Worm (Caenorhabditis elegans): ENCODE data around the gene F07E5.8.
A peak's percentile ranks its signal among the peaks of the same experiment; 100 is the strongest.

Gene F07E5.8

DNA sequence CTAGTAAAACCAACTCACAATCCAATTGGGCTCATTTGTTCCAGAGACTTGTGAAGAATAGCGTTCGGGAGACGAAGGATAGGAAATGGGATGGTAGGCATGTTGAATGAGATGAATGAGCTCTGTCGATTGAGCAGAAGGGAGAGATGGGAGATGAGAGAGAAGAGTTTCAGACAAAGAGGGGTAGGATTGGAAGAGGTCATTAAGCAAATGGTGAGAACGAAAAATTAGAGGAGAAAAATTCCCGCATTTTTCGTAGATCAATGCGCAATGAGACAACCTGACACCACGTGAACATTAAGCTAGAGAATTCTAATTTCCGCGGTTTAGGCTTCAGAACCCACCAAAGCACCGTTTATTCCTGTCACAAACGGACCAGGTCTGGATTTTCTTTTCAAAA, 11.4 kb downstream of the F07E5.8 start, which contains the start of gene F07E5.13:
TSS of gene F07E5.13 (minus strand) at position 101 of the 400 bp plus-strand sequence.
- TF ChIP-seq nhr-11 (tag; optimal IDR thresholded peaks at IDR 0.05) (no peak), mep-1 (tag; optimal IDR thresholded peaks at IDR 0.05) (no peak), lir-3 (tag; optimal IDR thresholded peaks at IDR 0.05) (no peak), ces-1 (GFP tag; optimal IDR thresholded peaks at IDR 0.05) (no peak), unc-39 (tag; optimal IDR thresholded peaks at IDR 0.05) (no peak), aly-2 (tag; optimal IDR thresholded peaks at IDR 0.05) (no peak), R02D3.7 (tag; optimal IDR thresholded peaks at IDR 0.05) (no peak), mdl-1 (tag; optimal IDR thresholded peaks at IDR 0.05) (no peak), sdz-12 (GFP tag; optimal IDR thresholded peaks at IDR 0.05) (no peak), hlh-30 (tag; optimal IDR thresholded peaks at IDR 0.05; ENCODE audit: insufficient read depth) (no peak), aha-1 (tag) (no peak), zip-2 (tag; optimal IDR thresholded peaks at IDR 0.05) (no peak), F37D6.2 (tag; optimal IDR thresholded peaks at IDR 0.05) (no peak), zag-1 (tag; optimal IDR thresholded peaks at IDR 0.05) (no peak), T20F7.1 (GFP tag; optimal IDR thresholded peaks at IDR 0.05) (no peak), pha-4 (GFP tag; IDR thresholded peaks at IDR 0.05) (no peak), pha-4 (tag; optimal IDR thresholded peaks at IDR 0.05) (no peak), snpc-1.2 (GFP tag; IDR thresholded peaks at IDR 0.05) (no peak), Y75B8A.6 (GFP tag; IDR thresholded peaks at IDR 0.05) (no peak), zfp-2 (tag; optimal IDR thresholded peaks at IDR 0.05) (no peak)

DNA sequence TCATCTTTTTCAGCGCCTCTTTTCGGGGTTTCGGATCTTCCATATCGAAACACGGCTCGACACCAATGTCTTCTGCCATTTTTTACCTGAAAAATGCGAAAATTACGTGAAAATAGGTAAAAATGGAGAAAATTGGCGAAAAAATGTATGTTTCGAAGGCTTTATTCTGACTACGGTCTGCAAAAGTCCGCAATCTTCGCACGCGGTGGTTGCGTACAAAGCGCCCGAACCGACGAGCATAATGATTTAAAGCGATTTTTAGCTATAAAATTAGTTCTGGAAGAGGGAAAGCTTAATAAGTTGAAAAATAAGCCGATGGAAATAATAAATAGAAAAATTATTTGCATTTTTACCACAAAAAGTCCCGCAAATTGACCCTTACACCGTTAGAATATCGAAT, 16.4 kb downstream of the F07E5.8 start, which contains the start of gene F07E5.5:
TSS of gene F07E5.5 (minus strand) at position 86 of the 400 bp plus-strand sequence.
- no peak for TF ChIP-seq ama-1 (optimal IDR thresholded peaks at IDR 0.05)
- peak; percentile 45 for TF ChIP-seq lin-13 (GFP tag; optimal IDR thresholded peaks at IDR 0.05)
- TF ChIP-seq mes-2 (tag; optimal IDR thresholded peaks at IDR 0.05; ENCODE audit: poor library complexity, severe bottlenecking): peak; percentile 81
- TF ChIP-seq nhr-11 (tag; optimal IDR thresholded peaks at IDR 0.05): peak; percentile 69
- TF ChIP-seq lsy-2 (tag; optimal IDR thresholded peaks at IDR 0.05): peak; percentile 74 to 97
- TF ChIP-seq lin-38 (GFP tag; IDR thresholded peaks at IDR 0.05): peak; percentile 69
- TF ChIP-seq ZK546.5 (tag; optimal IDR thresholded peaks at IDR 0.05): no peak
- peak; percentile 27; the same call in 1 of the 2 replicates for TF ChIP-seq hmg-1.1 (GFP tag; IDR thresholded peaks at IDR 0.05)
- no peak for TF ChIP-seq tag-97 (GFP tag; IDR thresholded peaks at IDR 0.05)
- TF ChIP-seq fkh-10 (GFP tag; optimal IDR thresholded peaks at IDR 0.05): peak; percentile 13
- TF ChIP-seq lir-3 (tag; optimal IDR thresholded peaks at IDR 0.05): no peak
- peak; percentile 24; the same call in 1 of the 2 replicates for TF ChIP-seq dmd-6 (GFP tag; IDR thresholded peaks at IDR 0.05)
- no peak for TF ChIP-seq rbr-2 (tag; optimal IDR thresholded peaks at IDR 0.05)
- peak; percentile 64 for TF ChIP-seq dpl-1 (GFP tag; optimal IDR thresholded peaks at IDR 0.05)
- no peak for TF ChIP-seq ZK337.2 (GFP tag; IDR thresholded peaks at IDR 0.05)
- no peak for TF ChIP-seq nhr-48 (tag; optimal IDR thresholded peaks at IDR 0.05)
- TF ChIP-seq D1046.2 (GFP tag; IDR thresholded peaks at IDR 0.05): no peak
- peak; percentile 48 for TF ChIP-seq nhr-28 (tag; optimal IDR thresholded peaks at IDR 0.05)

DNA sequence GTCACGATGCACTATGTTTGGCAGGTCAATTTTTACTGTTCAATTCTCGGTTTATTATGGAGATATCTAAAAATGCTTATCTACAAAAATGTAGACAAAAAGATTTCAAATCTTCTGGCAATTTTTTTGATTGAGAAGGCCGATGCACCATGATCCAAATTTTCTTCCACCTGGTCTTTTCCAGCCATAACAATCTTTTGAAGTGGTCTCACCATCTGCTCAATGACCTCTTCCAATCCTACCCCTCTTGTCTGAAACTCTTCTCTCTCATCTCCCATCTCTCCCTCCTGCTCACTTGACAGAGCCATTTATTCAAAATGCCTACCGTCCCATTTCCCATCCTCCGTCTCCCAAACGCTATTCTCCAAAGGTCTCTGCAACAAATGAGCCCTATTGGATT, 24.0 kb downstream of the F07E5.8 start, which contains the start of gene fbxb-35:
TSS of gene fbxb-35 (plus strand) at position 301 of the 400 bp plus-strand sequence.
- no peak for TF ChIP-seq arid-1 (GFP tag; conservative IDR thresholded peaks at IDR 0.05)
- no peak for TF ChIP-seq ceh-44 (GFP tag; IDR thresholded peaks at IDR 0.05)
- no peak for TF ChIP-seq ceh-32 (tag; optimal IDR thresholded peaks at IDR 0.05; ENCODE audit: poor library complexity)
- no peak for TF ChIP-seq hlh-11 (tag; optimal IDR thresholded peaks at IDR 0.05)
- no peak for TF ChIP-seq spr-3 (GFP tag; optimal IDR thresholded peaks at IDR 0.05)
- TF ChIP-seq ctbp-1 (GFP tag; IDR thresholded peaks at IDR 0.05): no peak
- TF ChIP-seq nhr-48 (tag; optimal IDR thresholded peaks at IDR 0.05): no peak
- no peak for TF ChIP-seq ceh-82 (tag; optimal IDR thresholded peaks at IDR 0.05)
